Fruit fly (Drosophila melanogaster) whole organism, embryonic: ENCODE measurements around the gene CG7556.

Experiments
- Adf1 ChIP-seq: fragments of 200-800 bp; sonication (Bioruptor generic); IDR thresholded peaks from 2 replicates; pipeline ENCODE4 v1.3.6; 2022; ENCODE audit warnings: missing biosample characterization, missing genetic modification characterization
- Antp ChIP-seq: fragments of 200-800 bp; sonication (Bioruptor generic); optimal IDR thresholded peaks from 3 replicates; lab custom pipeline; 2016; ENCODE audit warnings: missing biosample characterization, missing genetic modification characterization
- Asciz ChIP-seq: fragments of 200-800 bp; sonication (Bioruptor generic); optimal IDR thresholded peaks from 2 replicates; lab custom pipeline; 2017; ENCODE audit warnings: missing biosample characterization, mild to moderate bottlenecking, missing genetic modification characterization, missing genetic modification reagents
- Blimp-1 ChIP-seq: fragments of 200-800 bp; sonication (Bioruptor generic); optimal IDR thresholded peaks from 3 replicates; lab custom pipeline; 2018; ENCODE audit warnings: missing biosample characterization, missing genetic modification characterization, mild to moderate bottlenecking, moderate library complexity, missing genetic modification reagents
- CG10979 ChIP-seq: fragments of 200-800 bp; sonication (Bioruptor generic); optimal IDR thresholded peaks from 2 replicates; lab custom pipeline; 2018; ENCODE audit warnings: missing biosample characterization, mild to moderate bottlenecking, missing genetic modification characterization, moderate library complexity
- CG13296 ChIP-seq: fragments of 200-800 bp; sonication (Bioruptor generic); optimal IDR thresholded peaks from 3 replicates; lab custom pipeline; 2018; ENCODE audit warnings: missing biosample characterization, mild to moderate bottlenecking, missing genetic modification characterization
- CG15269 ChIP-seq: fragments of 200-800 bp; sonication (Bioruptor generic); optimal IDR thresholded peaks from 2 replicates; lab custom pipeline; 2018; ENCODE audit warnings: missing biosample characterization, mild to moderate bottlenecking, missing genetic modification characterization, moderate library complexity
- CG1529 ChIP-seq: fragments of 200-800 bp; sonication (Bioruptor generic); optimal IDR thresholded peaks from 3 replicates; lab custom pipeline; 2018; ENCODE audit warnings: missing biosample characterization, missing genetic modification characterization
- CG17328 ChIP-seq: fragments of 200-800 bp; sonication (Bioruptor generic); IDR thresholded peaks from 2 replicates; pipeline ENCODE4 v1.3.6; 2022; ENCODE audit warnings: missing biosample characterization, missing genetic modification characterization
- CG17385 ChIP-seq: fragments of 200-800 bp; sonication (Bioruptor generic); optimal IDR thresholded peaks from 3 replicates; lab custom pipeline; 2018; ENCODE audit warnings: missing biosample characterization, mild to moderate bottlenecking, missing genetic modification characterization
- CG17829 ChIP-seq: fragments of 200-800 bp; optimal IDR thresholded peaks from 2 replicates; lab custom pipeline; 2019; ENCODE audit warnings: missing biosample characterization, mild to moderate bottlenecking, missing genetic modification characterization, moderate library complexity
- CG2712 ChIP-seq: fragments of 200-800 bp; optimal IDR thresholded peaks from 3 replicates; lab custom pipeline; 2019; ENCODE audit warnings: missing biosample characterization, mild to moderate bottlenecking, missing genetic modification characterization, moderate library complexity
- CG34224 ChIP-seq: fragments of 200-800 bp; sonication (Bioruptor generic); IDR thresholded peaks from 3 replicates; pipeline ENCODE4 v1.3.6; 2022; ENCODE audit warnings: missing biosample characterization, missing genetic modification characterization; ENCODE audit not compliant: partially characterized antibody
- CG9932 ChIP-seq: fragments of 200-800 bp; sonication (Bioruptor generic); IDR thresholded peaks from 2 replicates; pipeline ENCODE4 v1.3.6; 2022; ENCODE audit warnings: missing biosample characterization, missing genetic modification characterization
- Dad ChIP-seq: fragments of 200-800 bp; sonication (Bioruptor generic); optimal IDR thresholded peaks from 3 replicates; lab custom pipeline; 2016; ENCODE audit warnings: missing biosample characterization, missing genetic modification characterization
- Doc3 ChIP-seq: fragments of 200-800 bp; sonication (Bioruptor generic); IDR thresholded peaks from 3 replicates; pipeline ENCODE4 v1.3.6; 2022; ENCODE audit warnings: missing biosample characterization, missing genetic modification characterization; ENCODE audit not compliant: partially characterized antibody
- Drgx ChIP-seq: fragments of 200-800 bp; sonication (Bioruptor generic); IDR thresholded peaks from 2 replicates; pipeline ENCODE4 v1.3.6; 2022; ENCODE audit warnings: missing biosample characterization, missing genetic modification characterization
- E2f1 ChIP-seq: fragments of 200-800 bp; sonication (Bioruptor generic); IDR thresholded peaks from 2 replicates; pipeline ENCODE4 v1.3.6; 2022; ENCODE audit warnings: missing biosample characterization, missing genetic modification characterization
- E2f2 ChIP-seq: fragments of 200-800 bp; sonication (Bioruptor generic); IDR thresholded peaks from 2 replicates; pipeline ENCODE4 v1.3.6; 2022; ENCODE audit warnings: missing biosample characterization, missing genetic modification characterization
- HLH4C ChIP-seq: fragments of 200-800 bp; sonication (Bioruptor generic); IDR thresholded peaks from 3 replicates; pipeline ENCODE4 v1.3.6; 2022; ENCODE audit warnings: missing biosample characterization, missing genetic modification characterization; ENCODE audit not compliant: partially characterized antibody
- NC2β ChIP-seq: fragments of 200-800 bp; sonication (Bioruptor generic); optimal IDR thresholded peaks from 2 replicates; lab custom pipeline; 2016; ENCODE audit warnings: missing biosample characterization, missing genetic modification characterization
- Oaz ChIP-seq: fragments of 200-800 bp; sonication (Bioruptor generic); IDR thresholded peaks from 2 replicates; pipeline ENCODE4 v1.3.6; 2022; ENCODE audit warnings: missing biosample characterization, missing genetic modification characterization
- Sin3A ChIP-seq: fragments of >200 bp; optimal IDR thresholded peaks from 2 replicates; lab custom pipeline; 2018
- Sry-δ ChIP-seq: fragments of 200-800 bp; sonication (Bioruptor generic); optimal IDR thresholded peaks from 2 replicates; lab custom pipeline; 2016; ENCODE audit warnings: missing biosample characterization, missing genetic modification characterization
- Stat92E ChIP-seq, 3 experiments: fragments of >200 bp in 2 of 3; fragments of 200-800 bp in 1 of 3; sonication (Bioruptor generic) in 1 of 3; optimal IDR thresholded peaks; 2 replicates each; lab custom pipeline; 2017 to 2019; ENCODE audit warnings: missing biosample characterization in 3 of 3, missing genetic modification characterization in 3 of 3, mild to moderate bottlenecking in 1 of 3, moderate library complexity in 1 of 3
- TFAM ChIP-seq: fragments of 200-800 bp; sonication (Bioruptor generic); optimal IDR thresholded peaks from 2 replicates; lab custom pipeline; 2017; ENCODE audit warnings: missing biosample characterization, missing genetic modification characterization, inconsistent platforms
- ab ChIP-seq: fragments of 200-800 bp; sonication (Bioruptor generic); optimal IDR thresholded peaks from 2 replicates; lab custom pipeline; 2016; ENCODE audit warnings: missing biosample characterization, missing genetic modification characterization
- bowl ChIP-seq: fragments of 200-800 bp; sonication (Bioruptor generic); IDR thresholded peaks from 2 replicates; pipeline ENCODE4 v1.3.6; 2022; ENCODE audit warnings: missing biosample characterization, missing genetic modification characterization
- br ChIP-seq: fragments of >200 bp; optimal IDR thresholded peaks from 2 replicates; lab custom pipeline; 2017
- crol ChIP-seq: fragments of 200-800 bp; sonication (Bioruptor generic); IDR thresholded peaks from 2 replicates; pipeline ENCODE4 v1.3.6; 2022; ENCODE audit warnings: missing biosample characterization, missing genetic modification characterization
- dmrt99B ChIP-seq: fragments of 200-800 bp; sonication (Bioruptor generic); optimal IDR thresholded peaks from 2 replicates; lab custom pipeline; 2018; ENCODE audit warnings: missing biosample characterization, mild to moderate bottlenecking, missing genetic modification characterization, moderate library complexity
- ems ChIP-seq: fragments of 200-800 bp; sonication (Bioruptor generic); optimal IDR thresholded peaks from 3 replicates; lab custom pipeline; 2016; ENCODE audit warnings: missing biosample characterization, missing genetic modification characterization
- en ChIP-seq: fragments of 200-800 bp; sonication (Bioruptor generic); optimal IDR thresholded peaks from 2 replicates; lab custom pipeline; 2016; ENCODE audit warnings: missing biosample characterization, missing genetic modification characterization
- fd96Cb ChIP-seq: fragments of 200-800 bp; sonication (Bioruptor generic); optimal IDR thresholded peaks from 2 replicates; lab custom pipeline; 2018; ENCODE audit warnings: missing biosample characterization, mild to moderate bottlenecking, missing genetic modification characterization, moderate library complexity
- nmo ChIP-seq: fragments of 200-800 bp; sonication (Bioruptor generic); optimal IDR thresholded peaks from 2 replicates; lab custom pipeline; 2018; ENCODE audit warnings: missing biosample characterization, mild to moderate bottlenecking, missing genetic modification characterization, moderate library complexity
- org-1 ChIP-seq: fragments of 200-800 bp; sonication (Bioruptor generic); optimal IDR thresholded peaks from 2 replicates; lab custom pipeline; 2017; ENCODE audit warnings: missing biosample characterization, missing genetic modification characterization
- otp ChIP-seq: fragments of 200-800 bp; sonication (Bioruptor generic); IDR thresholded peaks from 3 replicates; pipeline ENCODE4, ENCODE4 v1.3.6; 2022; ENCODE audit warnings: missing biosample characterization, missing genetic modification characterization
- prd ChIP-seq, 3 experiments: fragments of >200 bp in 2 of 3; fragments of 200-800 bp in 1 of 3; sonication (Bioruptor generic) in 1 of 3; optimal IDR thresholded peaks in 2 of 3; IDR thresholded peaks in 1 of 3; 2 replicates in 2 of 3; 3 replicates in 1 of 3; pipeline versions ENCODE4 v1.3.6 to Lab custom; 2017 to 2022; ENCODE audit warnings: missing biosample characterization in 1 of 3, missing genetic modification characterization in 1 of 3
- pum ChIP-seq: fragments of 200-800 bp; sonication (Bioruptor generic); optimal IDR thresholded peaks from 2 replicates; lab custom pipeline; 2016; ENCODE audit warnings: missing biosample characterization, missing genetic modification characterization
- repo ChIP-seq: fragments of 200-800 bp; sonication (Bioruptor generic); optimal IDR thresholded peaks from 2 replicates; lab custom pipeline; 2016; ENCODE audit warnings: missing biosample characterization, missing genetic modification characterization
- sc ChIP-seq, 3 experiments: fragments of >200 bp in 2 of 3; fragments of 200-800 bp in 1 of 3; sonication (Bioruptor generic) in 1 of 3; optimal IDR thresholded peaks; 2 replicates in 2 of 3; 3 replicates in 1 of 3; lab custom pipeline; 2017; ENCODE audit warnings: mild to moderate bottlenecking in 1 of 3, missing biosample characterization in 1 of 3, missing genetic modification characterization in 1 of 3, missing genetic modification reagents in 1 of 3
- seq ChIP-seq: fragments of 200-800 bp; sonication (Bioruptor generic); IDR thresholded peaks from 2 replicates; pipeline ENCODE4 v1.3.6; 2022; ENCODE audit warnings: missing biosample characterization, missing genetic modification characterization
- slou ChIP-seq: fragments of 200-800 bp; sonication (Bioruptor generic); optimal IDR thresholded peaks from 3 replicates; lab custom pipeline; 2016; ENCODE audit warnings: missing biosample characterization, missing genetic modification characterization
- ssp ChIP-seq: fragments of 200-800 bp; sonication (Bioruptor generic); IDR thresholded peaks from 2 replicates; pipeline ENCODE4 v1.3.6; 2022; ENCODE audit warnings: missing biosample characterization, missing genetic modification characterization
- tap ChIP-seq: fragments of 200-800 bp; optimal IDR thresholded peaks from 3 replicates; lab custom pipeline; 2019; ENCODE audit warnings: missing biosample characterization, mild to moderate bottlenecking, missing genetic modification characterization, moderate library complexity
- tgo ChIP-seq: fragments of 200-800 bp; sonication (Bioruptor generic); IDR thresholded peaks from 3 replicates; pipeline ENCODE4 v1.3.6; 2022; ENCODE audit warnings: missing biosample characterization, missing genetic modification characterization
- tll ChIP-seq, 2 experiments: fragments of 200-800 bp in 1 of 2; fragments of >200 bp in 1 of 2; sonication (Bioruptor generic) in 1 of 2; optimal IDR thresholded peaks; 2 replicates each; lab custom pipeline; 2017 to 2019; ENCODE audit warnings: missing biosample characterization in 2 of 2, missing genetic modification characterization in 2 of 2, mild to moderate bottlenecking in 1 of 2, moderate library complexity in 1 of 2
- zen ChIP-seq: fragments of 200-800 bp; sonication (Bioruptor generic); optimal IDR thresholded peaks from 3 replicates; lab custom pipeline; 2018; ENCODE audit warnings: missing biosample characterization, mild to moderate bottlenecking, missing genetic modification characterization, moderate library complexity

CG7556 gene

dm6 chrX:19220963-19221572 lies 41.4 kb upstream of the CG7556 start (continued):
- TF ChIP-seq Oaz (GFP tag; lab: Robert Waterston, UW), result no peak
- TF ChIP-seq Sin3A (lab: Kevin White, UChicago), result no peak
- TF ChIP-seq Stat92E (GFP tag; optimal IDR thresholded peaks at IDR 0.05; lab: Kevin White, UChicago), result peak in 1 of 3 experiments; percentile 10
- no peak for TF ChIP-seq Sry-δ (GFP tag; lab: Kevin White, UChicago)
- peak; percentile 55 for TF ChIP-seq zen (tag; lab: Kevin White, UChicago)
- TF ChIP-seq Blimp-1 (GFP tag; lab: Kevin White, UChicago), result peak; percentile 97
- TF ChIP-seq crol (GFP tag; lab: Robert Waterston, UW), result peak; percentile 46; the same call in 1 of the 2 replicates
- peak; percentile 76 for TF ChIP-seq CG17385 (GFP tag; lab: Kevin White, UChicago)
- TF ChIP-seq seq (GFP tag; lab: Robert Waterston, UW), result no peak
- TF ChIP-seq prd (optimal IDR thresholded peaks at IDR 0.05; lab: Kevin White, UChicago), result no peak
- TF ChIP-seq prd (GFP tag; IDR thresholded peaks at IDR 0.05; lab: Robert Waterston, UW), result peak; percentile 13; the same call in 1 of the 3 replicates
- peak in 1 of 2 experiments; percentile 18 for TF ChIP-seq tll (GFP tag; optimal IDR thresholded peaks at IDR 0.05; lab: Kevin White, UChicago)

- TF ChIP-seq org-1 (GFP tag; lab: Kevin White, UChicago) (no peak), CG10979 (tag; lab: Kevin White, UChicago) (no peak), Drgx (GFP tag; lab: Robert Waterston, UW) (0 out of 2 replicates have a peak, but pooled peaks have one; percentile 13), bowl (GFP tag; lab: Robert Waterston, UW) (no peak), nmo (GFP tag; lab: Kevin White, UChicago) (no peak), CG1529 (GFP tag; lab: Kevin White, UChicago) (no peak), Adf1 (GFP tag; lab: Robert Waterston, UW) (no peak), tgo (GFP tag; lab: Robert Waterston, UW) (no peak), ssp (no peak), E2f1 (GFP tag; lab: Robert Waterston, UW) (peak; percentile 40; the same call in 1 of the 2 replicates), tap (tag; lab: Kevin White, UChicago) (no peak), HLH4C (GFP tag; lab: Robert Waterston, UW) (0 out of 3 replicates have a peak, but pooled peaks have one; percentile 9), otp (GFP tag; lab: Robert Waterston, UW) (no peak), CG17829 (tag; lab: Kevin White, UChicago) (peak; percentile 7), TFAM (no peak), CG15269 (tag; lab: Kevin White, UChicago) (no peak), Doc3 (GFP tag; lab: Robert Waterston, UW) (no peak), Antp (no peak), fd96Cb (tag; lab: Kevin White, UChicago) (no peak), CG34224 (GFP tag; lab: Robert Waterston, UW) (no peak), ab (no peak), CG13296 (no peak), dmrt99B (tag; lab: Kevin White, UChicago) (no peak), br (lab: Kevin White, UChicago) (no peak), en (GFP tag; lab: Kevin White, UChicago) (no peak), NC2β (GFP tag; lab: Kevin White, UChicago) (no peak), sc (optimal IDR thresholded peaks at IDR 0.05; lab: Kevin White, UChicago) (no peak), sc (GFP tag; optimal IDR thresholded peaks at IDR 0.05; lab: Kevin White, UChicago) (no peak), Asciz (GFP tag; lab: Kevin White, UChicago) (no peak), CG2712 (tag; lab: Kevin White, UChicago) (no peak), E2f2 (no peak), Dad (GFP tag; lab: Kevin White, UChicago) (no peak), CG17328 (GFP tag; lab: Robert Waterston, UW) (no peak), repo (GFP tag; lab: Kevin White, UChicago) (no peak), ems (no peak), slou (no peak), CG9932 (GFP tag; lab: Robert Waterston, UW) (no peak), pum (no peak)
Observed at dm6 chrX:19220415-19220814, 40.8 kb upstream of the CG7556 start, which contains the start of gene CG7884. Gene CG7884, plus strand, starts transcription at chrX:19220622.
